Worm (Caenorhabditis elegans): ENCODE measurements around the gene srv-5.

ce11 chrX:4279294-4279782 lies 27.2 kb downstream of the srv-5 start, which contains the start of the genes twk-28 and ets-9:
- TF ChIP-seq fkh-10 (GFP tag; optimal IDR thresholded peaks at IDR 0.05) (no peak), unc-55 (GFP tag; optimal IDR thresholded peaks at IDR 0.05) (no peak), ama-1 (optimal IDR thresholded peaks at IDR 0.05) (no peak), F13H6.1 (tag; optimal IDR thresholded peaks at IDR 0.05) (no peak), unc-86 (tag; optimal IDR thresholded peaks at IDR 0.05) (no peak), tbx-7 (tag; optimal IDR thresholded peaks at IDR 0.05) (no peak), tbx-2 (tag; optimal IDR thresholded peaks at IDR 0.05) (no peak), rnt-1 (tag; optimal IDR thresholded peaks at IDR 0.05) (no peak), hlh-15 (tag; optimal IDR thresholded peaks at IDR 0.05) (no peak)
